Fruit fly (Drosophila melanogaster) whole organism: ENCODE results near the gene Theg.
A peak's percentile ranks its signal among the peaks of the same experiment; 100 is the strongest.

Experiments
- CG8478 ChIP-seq: fragments of >200 bp; optimal IDR thresholded peaks from 2 replicates; lab custom pipeline; 2018; ENCODE audit warnings: inconsistent platforms
- Dll ChIP-seq: fragments of >200 bp; optimal IDR thresholded peaks from 2 replicates; lab custom pipeline; 2017
- EcR ChIP-seq, 2 experiments: fragments of >200 bp; optimal IDR thresholded peaks; 2 replicates each; lab custom pipeline; 2017; ENCODE audit warnings: missing biosample characterization in 2 of 2, missing genetic modification characterization in 2 of 2, missing genetic modification reagents in 2 of 2
- pan ChIP-seq: fragments of >200 bp; optimal IDR thresholded peaks from 2 replicates; lab custom pipeline; 2017
- psq ChIP-seq: fragments of >200 bp; optimal IDR thresholded peaks from 2 replicates; lab custom pipeline; 2017
- usp ChIP-seq: fragments of >200 bp; optimal IDR thresholded peaks from 2 replicates; lab custom pipeline; 2017; ENCODE audit warnings: missing biosample characterization, missing genetic modification characterization, mixed read lengths

Gene Theg

DNA sequence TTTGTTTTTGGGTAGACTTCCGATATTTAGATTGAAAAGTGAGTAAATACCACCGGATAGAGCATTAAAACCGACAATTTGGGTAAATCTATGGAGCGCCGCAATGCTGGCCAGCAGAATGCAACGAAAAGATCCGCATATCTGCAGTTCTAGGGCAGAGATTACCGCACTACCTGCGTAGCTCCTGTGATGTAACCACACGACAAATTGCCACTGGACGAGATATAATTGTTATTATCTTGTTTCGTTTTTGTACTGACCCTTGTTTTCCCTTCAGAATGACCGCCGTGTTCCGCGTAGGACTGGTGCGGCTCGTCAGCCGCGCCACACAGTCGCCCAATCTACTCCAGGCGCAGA lies 13.2 kb downstream of the Theg start:
- TF ChIP-seq EcR (GFP tag; optimal IDR thresholded peaks at IDR 0.05; lab: Kevin White, UChicago): no peak
- no peak for TF ChIP-seq Dll
- no peak for TF ChIP-seq usp (GFP tag; lab: Kevin White, UChicago)
- no peak for TF ChIP-seq psq (lab: Kevin White, UChicago)
- no peak for TF ChIP-seq CG8478 (lab: Kevin White, UChicago)
- TF ChIP-seq pan (lab: Kevin White, UChicago): no peak

DNA sequence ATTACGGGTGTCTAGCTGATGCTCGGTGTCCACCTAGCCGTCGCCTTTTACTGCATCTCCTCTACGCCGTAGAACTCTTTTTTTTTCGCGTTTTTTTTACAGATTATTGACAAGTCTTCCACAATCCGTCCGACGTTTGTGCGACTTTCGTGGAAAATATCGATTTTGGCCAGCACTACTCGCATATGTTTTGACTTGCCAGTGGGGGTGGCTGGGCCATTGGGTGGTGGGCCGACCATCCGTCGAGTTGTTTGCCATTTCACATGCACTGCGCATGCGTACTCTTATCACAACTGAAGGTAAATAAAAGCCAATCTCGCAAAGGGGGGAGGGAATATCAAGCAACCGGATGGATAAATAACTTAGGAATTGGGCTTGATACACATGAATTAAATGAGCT lies 17.2 kb downstream of the Theg start, which contains the start of gene CG13409:
Gene CG13409, minus strand, starts transcription at position 163 of the 400 bp plus-strand sequence.
- no peak for TF ChIP-seq psq (lab: Kevin White, UChicago)
- no peak for TF ChIP-seq CG8478 (lab: Kevin White, UChicago)
- TF ChIP-seq Dll: no peak
- no peak for TF ChIP-seq pan (lab: Kevin White, UChicago)
- TF ChIP-seq usp (GFP tag; lab: Kevin White, UChicago): no peak
- TF ChIP-seq EcR (GFP tag; optimal IDR thresholded peaks at IDR 0.05; lab: Kevin White, UChicago): no peak

DNA sequence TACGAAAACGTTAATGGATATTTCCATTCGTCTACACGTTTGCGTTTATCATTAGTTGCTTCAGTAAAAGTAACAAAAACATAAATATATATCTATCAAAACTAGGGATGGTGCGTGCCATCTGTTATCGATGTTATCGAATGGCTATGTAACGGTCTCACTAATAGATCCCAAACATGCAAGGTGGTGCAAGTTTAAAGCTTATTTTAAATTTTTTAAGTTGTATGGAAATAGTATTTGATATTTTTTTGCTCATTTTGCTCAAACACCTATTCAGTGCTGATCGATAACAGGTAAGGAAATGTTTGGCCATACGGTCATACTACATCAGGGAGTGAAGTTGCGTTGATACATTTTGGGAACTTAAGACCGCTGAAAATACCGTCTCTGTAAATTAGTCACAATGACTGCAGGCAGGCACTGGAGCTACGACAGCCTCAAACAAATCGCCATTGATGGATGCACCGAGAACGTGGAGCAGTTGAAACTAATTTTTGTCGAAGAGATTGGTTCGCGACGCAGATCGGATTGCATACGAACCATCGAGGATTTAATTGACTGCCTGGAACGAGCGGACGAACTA lies 19.8 kb downstream of the Theg start, which contains the start of the genes CG45099, CG6015, pit and Fadd:
Gene CG45099, minus strand, starts transcription at position 127 of the 583 bp plus-strand sequence.
Gene CG6015, minus strand, starts transcription at position 127 of the 583 bp plus-strand sequence.
Gene pit, plus strand, starts transcription at position 139 of the 583 bp plus-strand sequence.
Gene Fadd, plus strand, starts transcription at position 296 of the 583 bp plus-strand sequence.
- TF ChIP-seq EcR (GFP tag; optimal IDR thresholded peaks at IDR 0.05; lab: Kevin White, UChicago): no peak
- no peak for TF ChIP-seq Dll
- no peak for TF ChIP-seq usp (GFP tag; lab: Kevin White, UChicago)
- no peak for TF ChIP-seq psq (lab: Kevin White, UChicago)
- no peak for TF ChIP-seq pan (lab: Kevin White, UChicago)
- no peak for TF ChIP-seq CG8478 (lab: Kevin White, UChicago)

DNA sequence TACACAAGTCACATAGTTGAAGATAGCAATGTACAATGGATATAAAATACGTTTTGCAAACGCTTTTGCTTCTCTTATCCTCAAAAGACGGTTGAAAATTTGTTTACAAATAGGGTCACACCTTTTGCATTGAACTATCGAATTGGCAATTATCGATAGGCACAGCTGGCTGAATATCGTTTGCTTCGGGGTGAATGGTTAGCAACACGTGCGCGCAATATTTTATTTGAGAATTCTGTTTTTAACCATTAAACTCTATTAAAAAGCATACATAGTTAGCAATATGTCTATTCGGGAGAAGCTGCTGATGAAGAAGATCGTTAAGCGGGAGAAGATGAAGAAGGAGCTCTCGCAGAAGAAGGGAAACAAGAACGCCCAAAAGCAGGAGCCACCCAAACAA lies 21.1 kb downstream of the Theg start:
- TF ChIP-seq CG8478 (lab: Kevin White, UChicago): no peak
- TF ChIP-seq EcR (GFP tag; optimal IDR thresholded peaks at IDR 0.05; lab: Kevin White, UChicago): no peak
- no peak for TF ChIP-seq psq (lab: Kevin White, UChicago)
- TF ChIP-seq pan (lab: Kevin White, UChicago): no peak
- no peak for TF ChIP-seq Dll
- TF ChIP-seq usp (GFP tag; lab: Kevin White, UChicago): no peak

DNA sequence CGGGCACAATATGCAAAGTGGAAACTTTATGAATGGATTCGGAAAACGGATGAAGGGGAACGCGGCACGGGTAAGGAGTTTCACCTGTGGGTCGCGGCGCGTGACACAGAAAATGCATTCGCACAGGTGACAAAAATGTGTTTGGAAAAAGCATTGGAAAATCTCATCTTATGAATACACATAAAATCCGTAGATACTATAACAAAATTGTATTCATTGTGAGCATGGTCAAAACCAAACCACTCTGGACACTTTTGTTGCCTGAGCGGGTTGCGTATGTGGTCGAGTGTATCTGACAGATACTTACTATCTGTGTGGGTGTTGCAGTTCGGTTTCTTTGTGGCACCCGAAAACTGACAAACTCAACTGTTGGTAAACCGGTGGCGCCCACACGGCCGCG lies 25.0 kb downstream of the Theg start:
- TF ChIP-seq pan (lab: Kevin White, UChicago): no peak
- no peak for TF ChIP-seq psq (lab: Kevin White, UChicago)
- no peak for TF ChIP-seq Dll
- no peak for TF ChIP-seq CG8478 (lab: Kevin White, UChicago)
- TF ChIP-seq usp (GFP tag; lab: Kevin White, UChicago): no peak
- no peak for TF ChIP-seq EcR (GFP tag; optimal IDR thresholded peaks at IDR 0.05; lab: Kevin White, UChicago)

DNA sequence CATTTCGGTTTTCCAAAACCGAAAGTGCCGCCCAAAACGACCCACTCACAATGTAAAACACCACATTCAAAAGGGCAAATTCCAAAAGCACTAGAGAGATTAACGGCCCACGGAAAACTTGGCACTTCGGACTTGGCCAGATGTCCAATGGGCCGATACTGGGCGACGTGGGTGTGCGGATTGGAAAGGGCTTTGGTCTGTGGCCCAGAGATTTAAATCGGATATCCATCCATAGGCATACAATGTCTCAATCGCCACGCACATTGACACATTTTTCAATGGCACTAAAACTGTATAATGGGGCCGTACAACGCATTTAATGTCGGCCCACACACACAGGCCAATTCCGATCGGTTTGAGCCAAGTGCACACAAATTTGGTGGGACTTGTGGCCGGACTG lies 25.9 kb downstream of the Theg start:
- no peak for TF ChIP-seq usp (GFP tag; lab: Kevin White, UChicago)
- TF ChIP-seq pan (lab: Kevin White, UChicago): no peak
- no peak for TF ChIP-seq EcR (GFP tag; optimal IDR thresholded peaks at IDR 0.05; lab: Kevin White, UChicago)
- TF ChIP-seq psq (lab: Kevin White, UChicago): no peak
- TF ChIP-seq CG8478 (lab: Kevin White, UChicago): no peak
- no peak for TF ChIP-seq Dll

DNA sequence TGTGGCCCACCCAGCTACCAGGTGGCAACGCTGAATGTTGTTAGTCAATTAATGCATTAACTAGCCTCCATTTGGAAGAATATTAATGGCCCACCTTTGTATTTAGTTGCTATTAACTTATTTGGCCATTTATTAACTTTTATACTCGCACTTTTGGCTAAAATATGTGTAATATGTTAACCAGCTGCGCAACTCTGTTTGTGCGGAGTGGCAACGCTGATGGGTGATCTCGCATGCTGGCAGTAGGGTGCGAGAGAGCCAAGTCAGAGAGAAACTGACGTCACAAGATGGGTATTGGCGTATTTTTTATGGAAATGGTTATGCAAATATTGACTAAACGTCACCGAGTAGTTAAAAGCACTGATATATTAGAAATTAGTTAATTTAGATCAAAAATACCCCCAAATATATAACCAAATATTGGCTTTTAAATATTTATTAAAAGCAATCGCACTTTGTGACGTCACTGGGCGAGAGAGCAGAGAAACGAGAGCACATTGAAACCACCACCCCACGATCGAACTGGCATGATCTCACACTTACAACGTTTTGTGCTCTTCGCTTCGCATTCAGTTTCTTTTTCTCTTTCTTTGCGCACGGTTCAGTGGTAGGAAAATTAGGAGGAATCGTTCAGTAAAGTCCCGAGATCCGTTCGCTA lies 27.3 kb downstream of the Theg start, which contains the start of gene how:
Gene how, plus strand, starts transcription at position 567 of the 658 bp plus-strand sequence.
- TF ChIP-seq psq (lab: Kevin White, UChicago): no peak
- TF ChIP-seq Dll: peak; percentile 43

DNA sequence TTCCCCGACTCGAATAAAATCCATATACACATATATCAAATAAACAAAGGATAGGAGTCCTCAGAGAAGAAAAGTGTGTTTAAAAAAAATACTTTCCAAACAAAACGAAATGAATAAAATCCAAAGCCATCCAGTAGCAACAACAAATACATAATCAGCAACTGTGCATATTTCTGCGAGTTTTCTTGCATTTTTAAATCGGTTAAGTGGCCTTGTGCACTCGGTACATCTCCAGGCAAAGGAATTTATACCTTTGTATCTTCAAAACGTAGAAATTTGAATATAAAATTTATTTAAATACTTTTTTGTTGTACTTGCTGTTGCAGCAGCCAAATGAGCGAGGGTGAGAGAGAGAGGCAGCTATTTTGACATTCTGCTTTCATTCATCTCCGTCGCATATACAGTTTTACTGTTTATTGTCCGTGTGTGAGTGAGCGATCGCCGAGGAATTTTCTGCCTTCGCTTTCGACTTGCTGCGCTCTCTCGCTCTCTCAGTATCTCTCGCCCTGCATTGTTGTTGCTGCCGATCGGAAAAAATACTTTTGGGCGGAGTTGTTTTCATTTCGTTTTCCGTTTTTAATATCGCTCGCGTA lies 27.9 kb downstream of the Theg start:
- TF ChIP-seq CG8478 (lab: Kevin White, UChicago): no peak

DNA sequence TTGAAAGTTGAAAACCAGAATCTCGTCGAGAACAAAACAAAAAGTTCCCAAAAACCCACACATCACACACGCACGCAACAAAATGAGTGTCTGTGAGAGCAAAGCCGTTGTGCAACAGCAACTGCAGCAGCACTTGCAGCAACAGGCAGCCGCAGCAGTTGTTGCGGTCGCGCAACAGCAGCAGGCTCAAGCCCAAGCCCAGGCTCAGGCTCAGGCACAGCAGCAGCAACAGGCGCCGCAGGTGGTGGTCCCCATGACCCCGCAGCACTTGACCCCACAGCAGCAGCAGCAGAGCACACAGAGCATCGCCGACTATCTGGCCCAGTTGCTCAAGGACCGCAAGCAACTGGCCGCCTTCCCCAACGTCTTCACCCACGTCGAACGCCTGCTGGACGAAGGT lies 28.5 kb downstream of the Theg start:
- TF ChIP-seq CG8478 (lab: Kevin White, UChicago) (no peak), Dll (no peak), psq (lab: Kevin White, UChicago) (no peak), pan (lab: Kevin White, UChicago) (no peak), usp (GFP tag; lab: Kevin White, UChicago) (no peak), EcR (GFP tag; optimal IDR thresholded peaks at IDR 0.05; lab: Kevin White, UChicago) (no peak)

DNA sequence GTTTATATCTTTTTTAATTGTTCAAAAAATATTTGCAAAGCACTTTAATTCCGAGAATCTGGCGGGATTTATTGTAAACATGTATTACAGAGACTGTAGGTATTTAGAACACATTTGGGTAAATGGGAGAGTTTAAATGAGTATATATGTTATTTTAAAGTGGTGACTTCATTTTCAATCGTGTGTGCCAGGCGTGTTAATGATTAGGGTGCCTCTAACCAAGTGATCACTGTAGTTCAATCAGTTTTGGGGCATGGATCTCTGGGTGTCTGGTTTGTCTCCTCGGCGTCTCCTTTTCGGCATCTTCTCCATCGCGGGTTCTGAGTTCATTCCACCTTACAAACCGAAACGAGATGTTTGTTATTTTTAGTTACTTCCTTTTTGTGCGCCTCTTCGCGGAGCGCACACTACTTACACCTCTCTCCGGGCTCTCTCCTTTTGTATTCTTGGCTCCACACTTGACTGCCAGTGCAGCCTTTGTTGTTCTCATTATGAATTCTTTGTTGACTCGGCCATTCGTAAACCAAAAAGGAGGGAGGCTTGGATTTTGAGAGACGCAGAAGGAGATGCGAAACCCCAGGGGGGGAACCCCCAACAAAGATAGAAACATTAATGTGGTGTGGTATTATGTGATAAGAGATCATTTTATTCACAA lies 29.4 kb downstream of the Theg start:
- TF ChIP-seq pan (lab: Kevin White, UChicago) (no peak), EcR (GFP tag; optimal IDR thresholded peaks at IDR 0.05; lab: Kevin White, UChicago) (peak; percentile 8 to 74)

DNA sequence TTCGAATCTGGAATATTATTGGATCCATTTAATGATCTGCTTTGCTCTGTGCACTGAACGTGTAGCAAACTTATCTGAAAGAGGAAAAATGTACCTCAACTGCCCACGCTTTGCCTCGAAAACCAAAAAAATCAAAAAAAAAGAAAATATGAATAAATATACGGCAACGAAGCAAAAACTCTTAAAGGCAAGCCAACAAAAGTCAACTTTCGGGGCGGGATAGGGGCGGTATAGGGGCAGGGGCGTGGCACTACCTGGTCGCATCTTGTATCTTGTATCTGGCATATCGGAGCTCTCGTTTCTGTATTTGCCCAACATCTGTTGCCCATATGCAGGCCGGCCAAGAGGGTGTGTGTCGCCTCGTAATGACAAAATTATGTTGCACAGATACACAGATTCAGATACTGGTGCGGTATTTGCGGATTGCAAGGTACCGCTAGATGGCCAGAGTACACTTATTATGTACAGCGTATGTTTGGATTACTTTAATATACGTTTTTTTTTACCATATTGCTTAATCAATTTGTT lies 30.0 kb downstream of the Theg start:
- TF ChIP-seq pan (lab: Kevin White, UChicago) (no peak), Dll (no peak), psq (lab: Kevin White, UChicago) (no peak), usp (GFP tag; lab: Kevin White, UChicago) (no peak), EcR (GFP tag; optimal IDR thresholded peaks at IDR 0.05; lab: Kevin White, UChicago) (no peak), CG8478 (lab: Kevin White, UChicago) (no peak)
